Fruit fly (Drosophila melanogaster) whole organism, embryonic: ENCODE data around the gene sdt.

ENCODE experiments used
- Antp ChIP-seq: fragments of 200-800 bp; sonication (Bioruptor generic); optimal IDR thresholded peaks from 3 replicates; lab custom pipeline; 2016; ENCODE audit warnings: missing biosample characterization, missing genetic modification characterization
- Atf-2 ChIP-seq: fragments of 200-800 bp; sonication (Bioruptor generic); optimal IDR thresholded peaks from 2 replicates; lab custom pipeline; 2016; ENCODE audit warnings: missing biosample characterization, missing genetic modification characterization
- Blimp-1 ChIP-seq: fragments of 200-800 bp; sonication (Bioruptor generic); optimal IDR thresholded peaks from 3 replicates; lab custom pipeline; 2018; ENCODE audit warnings: missing biosample characterization, missing genetic modification characterization, mild to moderate bottlenecking, moderate library complexity, missing genetic modification reagents
- CG1024 ChIP-seq: fragments of 200-800 bp; sonication (Bioruptor generic); IDR thresholded peaks from 2 replicates; pipeline ENCODE4 v1.3.6; 2022; ENCODE audit warnings: missing biosample characterization, missing genetic modification characterization
- CG10321 ChIP-seq: fragments of 200-800 bp; sonication (Bioruptor generic); IDR thresholded peaks from 2 replicates; pipeline ENCODE4 v1.3.6; 2022; ENCODE audit warnings: missing biosample characterization, missing genetic modification characterization
- CG10979 ChIP-seq: fragments of 200-800 bp; sonication (Bioruptor generic); optimal IDR thresholded peaks from 2 replicates; lab custom pipeline; 2018; ENCODE audit warnings: missing biosample characterization, mild to moderate bottlenecking, missing genetic modification characterization, moderate library complexity
- CG12391 ChIP-seq: fragments of 200-800 bp; sonication (Bioruptor generic); optimal IDR thresholded peaks from 3 replicates; lab custom pipeline; 2018; ENCODE audit warnings: missing biosample characterization, mild to moderate bottlenecking, missing genetic modification characterization, moderate library complexity
- CG13296 ChIP-seq: fragments of 200-800 bp; sonication (Bioruptor generic); optimal IDR thresholded peaks from 3 replicates; lab custom pipeline; 2018; ENCODE audit warnings: missing biosample characterization, mild to moderate bottlenecking, missing genetic modification characterization
- CG13624 ChIP-seq: fragments of 200-800 bp; sonication (Bioruptor generic); optimal IDR thresholded peaks from 2 replicates; lab custom pipeline; 2016; ENCODE audit warnings: missing biosample characterization, missing genetic modification characterization
- CG15011 ChIP-seq: fragments of 200-800 bp; sonication (Bioruptor generic); optimal IDR thresholded peaks from 3 replicates; lab custom pipeline; 2018; ENCODE audit warnings: missing biosample characterization, mild to moderate bottlenecking, missing genetic modification characterization
- CG15479 ChIP-seq: fragments of 200-800 bp; sonication (Bioruptor generic); optimal IDR thresholded peaks from 3 replicates; lab custom pipeline; 2019; ENCODE audit warnings: missing biosample characterization, mild to moderate bottlenecking, missing genetic modification characterization, moderate library complexity
- CG1603 ChIP-seq: fragments of 200-800 bp; sonication (Bioruptor generic); optimal IDR thresholded peaks from 2 replicates; lab custom pipeline; 2019; ENCODE audit warnings: missing biosample characterization, mild to moderate bottlenecking, missing genetic modification characterization, moderate library complexity
- CG1647 ChIP-seq: fragments of 200-800 bp; sonication (Bioruptor generic); optimal IDR thresholded peaks from 3 replicates; lab custom pipeline; 2016; ENCODE audit warnings: missing biosample characterization, missing genetic modification characterization
- CG18619 ChIP-seq: fragments of 200-800 bp; sonication (Bioruptor generic); optimal IDR thresholded peaks from 3 replicates; lab custom pipeline; 2017; ENCODE audit warnings: missing biosample characterization, mild to moderate bottlenecking, missing genetic modification characterization
- CG30020 ChIP-seq: fragments of 200-800 bp; optimal IDR thresholded peaks from 2 replicates; lab custom pipeline; 2019; ENCODE audit warnings: missing biosample characterization, mild to moderate bottlenecking, missing genetic modification characterization, moderate library complexity
- CG34422 ChIP-seq: fragments of 200-800 bp; sonication (Bioruptor generic); IDR thresholded peaks from 3 replicates; pipeline ENCODE4 v1.3.6; 2022; ENCODE audit warnings: missing biosample characterization, missing genetic modification characterization
- CG4424 ChIP-seq: fragments of 200-800 bp; sonication (Bioruptor generic); optimal IDR thresholded peaks from 3 replicates; lab custom pipeline; 2016; ENCODE audit warnings: missing biosample characterization, missing genetic modification characterization
- CG6254 ChIP-seq: fragments of 200-800 bp; sonication (Bioruptor generic); optimal IDR thresholded peaks from 3 replicates; lab custom pipeline; 2017; ENCODE audit warnings: mild to moderate bottlenecking, missing biosample characterization, missing genetic modification reagents, missing genetic modification characterization
- CG6689 ChIP-seq: fragments of 200-800 bp; sonication (Bioruptor generic); IDR thresholded peaks from 2 replicates; pipeline ENCODE4 v1.3.6; 2022; ENCODE audit warnings: missing biosample characterization, missing genetic modification characterization
- CG7839 ChIP-seq: fragments of 200-800 bp; sonication (Bioruptor generic); optimal IDR thresholded peaks from 3 replicates; lab custom pipeline; 2018; ENCODE audit warnings: missing biosample characterization, mild to moderate bottlenecking, missing genetic modification characterization, moderate library complexity
- CG7928 ChIP-seq: fragments of 200-800 bp; sonication (Bioruptor generic); optimal IDR thresholded peaks from 2 replicates; lab custom pipeline; 2017; ENCODE audit warnings: missing biosample characterization, mild to moderate bottlenecking, missing genetic modification characterization
- CG8478 ChIP-seq: fragments of >200 bp; optimal IDR thresholded peaks from 2 replicates; lab custom pipeline; 2018
- CG8944 ChIP-seq: fragments of 200-800 bp; sonication (Bioruptor generic); optimal IDR thresholded peaks from 3 replicates; lab custom pipeline; 2016; ENCODE audit warnings: missing biosample characterization, missing genetic modification characterization
- CG9215 ChIP-seq: fragments of 200-800 bp; sonication (Bioruptor generic); IDR thresholded peaks from 2 replicates; pipeline ENCODE4 v1.3.6; 2022; ENCODE audit warnings: missing biosample characterization, missing genetic modification characterization
- CTCF ChIP-seq: fragments of 200-800 bp; sonication (Bioruptor generic); optimal IDR thresholded peaks from 2 replicates; lab custom pipeline; 2017; ENCODE audit warnings: missing biosample characterization, mild to moderate bottlenecking, missing genetic modification characterization, moderate library complexity
- D ChIP-seq, 2 experiments: fragments of 200-800 bp in 1 of 2; fragments of >200 bp in 1 of 2; sonication (Bioruptor generic) in 1 of 2; optimal IDR thresholded peaks; 2 replicates in 1 of 2; 3 replicates in 1 of 2; lab custom pipeline; 2017; ENCODE audit warnings: mild to moderate bottlenecking in 1 of 2, missing biosample characterization in 1 of 2, missing genetic modification characterization in 1 of 2, missing genetic modification reagents in 1 of 2
- Dll ChIP-seq: fragments of 200-800 bp; sonication (Bioruptor generic); IDR thresholded peaks from 4 replicates; pipeline ENCODE4 v1.3.6; 2022; ENCODE audit warnings: missing biosample characterization, missing genetic modification characterization; ENCODE audit not compliant: partially characterized antibody
- Ets65A ChIP-seq: fragments of 200-800 bp; sonication (Bioruptor generic); peaks from one replicate; lab custom pipeline; 2016; ENCODE audit warnings: missing biosample characterization, missing genetic modification characterization
- Kr ChIP-seq: fragments of 200-800 bp; sonication (Bioruptor generic); optimal IDR thresholded peaks from 2 replicates; lab custom pipeline; 2017; ENCODE audit warnings: missing biosample characterization, mild to moderate bottlenecking, missing genetic modification characterization
- NfI ChIP-seq: fragments of 200-800 bp; sonication (Bioruptor generic); optimal IDR thresholded peaks from 3 replicates; lab custom pipeline; 2018; ENCODE audit warnings: missing biosample characterization, mild to moderate bottlenecking, missing genetic modification characterization, moderate library complexity
- Xbp1 ChIP-seq: fragments of 200-800 bp; sonication (Bioruptor generic); optimal IDR thresholded peaks from 3 replicates; lab custom pipeline; 2016; ENCODE audit warnings: missing biosample characterization, mild to moderate bottlenecking, missing genetic modification characterization
- al ChIP-seq: fragments of 200-800 bp; sonication (Bioruptor generic); IDR thresholded peaks from 2 replicates; pipeline ENCODE4 v1.3.6; 2022; ENCODE audit warnings: missing biosample characterization, missing genetic modification characterization
- bcd ChIP-seq: fragments of 200-800 bp; sonication (Bioruptor generic); optimal IDR thresholded peaks from 2 replicates; lab custom pipeline; 2017; ENCODE audit warnings: missing biosample characterization, mild to moderate bottlenecking, missing genetic modification characterization
- bsh ChIP-seq, 2 experiments: fragments of 200-800 bp; sonication (Bioruptor generic); optimal IDR thresholded peaks; 2 replicates each; lab custom pipeline; 2017 to 2018; ENCODE audit warnings: mild to moderate bottlenecking in 2 of 2, missing biosample characterization in 2 of 2, missing genetic modification characterization in 2 of 2, moderate library complexity in 1 of 2
- cg ChIP-seq: fragments of 200-800 bp; sonication (Bioruptor generic); optimal IDR thresholded peaks from 3 replicates; lab custom pipeline; 2019; ENCODE audit warnings: missing biosample characterization, mild to moderate bottlenecking, missing genetic modification characterization, moderate library complexity
- chn ChIP-seq: fragments of 200-800 bp; sonication (Bioruptor generic); optimal IDR thresholded peaks from 2 replicates; lab custom pipeline; 2016; ENCODE audit warnings: missing biosample characterization, missing genetic modification characterization
- crol ChIP-seq: fragments of 200-800 bp; sonication (Bioruptor generic); IDR thresholded peaks from 2 replicates; pipeline ENCODE4 v1.3.6; 2022; ENCODE audit warnings: missing biosample characterization, missing genetic modification characterization
- disco-r ChIP-seq: fragments of 200-800 bp; sonication (Bioruptor generic); optimal IDR thresholded peaks from 2 replicates; lab custom pipeline; 2016; ENCODE audit warnings: missing biosample characterization, missing genetic modification characterization
- dm ChIP-seq: fragments of 200-800 bp; sonication (Bioruptor generic); optimal IDR thresholded peaks from 3 replicates; lab custom pipeline; 2016; ENCODE audit warnings: missing biosample characterization, missing genetic modification characterization
- dysf ChIP-seq: fragments of 200-800 bp; sonication (Bioruptor generic); IDR thresholded peaks from 3 replicates; pipeline ENCODE4 v1.3.6; 2022; ENCODE audit warnings: missing biosample characterization, missing genetic modification characterization
- fd64A ChIP-seq: fragments of 200-800 bp; sonication (Bioruptor generic); optimal IDR thresholded peaks from 3 replicates; lab custom pipeline; 2018; ENCODE audit warnings: missing biosample characterization, mild to moderate bottlenecking, missing genetic modification characterization
- gfzf ChIP-seq: fragments of 200-800 bp; sonication (Bioruptor generic); optimal IDR thresholded peaks from 2 replicates; lab custom pipeline; 2016; ENCODE audit warnings: missing biosample characterization, mild to moderate bottlenecking, missing genetic modification characterization, moderate library complexity
- lab ChIP-seq: fragments of 200-800 bp; sonication (Bioruptor generic); optimal IDR thresholded peaks from 3 replicates; lab custom pipeline; 2017; ENCODE audit warnings: missing biosample characterization, missing genetic modification characterization, mild to moderate bottlenecking, moderate library complexity, missing genetic modification reagents
- luna ChIP-seq: fragments of 200-800 bp; sonication (Bioruptor generic); optimal IDR thresholded peaks from 2 replicates; lab custom pipeline; 2016; ENCODE audit warnings: missing biosample characterization, missing genetic modification characterization
- mld ChIP-seq: fragments of 200-800 bp; sonication (Bioruptor generic); IDR thresholded peaks from 3 replicates; pipeline ENCODE4 v1.3.6; 2022; ENCODE audit warnings: missing biosample characterization, missing genetic modification characterization; ENCODE audit not compliant: partially characterized antibody
- nerfin-1 ChIP-seq: fragments of 200-800 bp; sonication (Bioruptor generic); optimal IDR thresholded peaks from 3 replicates; lab custom pipeline; 2019; ENCODE audit warnings: missing biosample characterization, mild to moderate bottlenecking, missing genetic modification characterization, moderate library complexity
- otp ChIP-seq: fragments of 200-800 bp; sonication (Bioruptor generic); IDR thresholded peaks from 3 replicates; pipeline ENCODE4, ENCODE4 v1.3.6; 2022; ENCODE audit warnings: missing biosample characterization, missing genetic modification characterization
- sd ChIP-seq: fragments of 200-800 bp; sonication (Bioruptor generic); optimal IDR thresholded peaks from 3 replicates; lab custom pipeline; 2018; ENCODE audit warnings: missing biosample characterization, mild to moderate bottlenecking, missing genetic modification characterization, moderate library complexity
- slp2 ChIP-seq: fragments of 200-800 bp; sonication (Bioruptor generic); optimal IDR thresholded peaks from 2 replicates; lab custom pipeline; 2016; ENCODE audit warnings: missing biosample characterization, missing genetic modification characterization
- tgo ChIP-seq: fragments of 200-800 bp; sonication (Bioruptor generic); IDR thresholded peaks from 3 replicates; pipeline ENCODE4 v1.3.6; 2022; ENCODE audit warnings: missing biosample characterization, missing genetic modification characterization

The sdt gene

dm6 chrX:8273799-8274484 lies 95.6 kb downstream of the sdt start, which contains the start of gene CG15343:
Gene CG15343, minus strand, starts transcription at chrX:8273806.
- TF ChIP-seq lab (GFP tag; lab: Kevin White, UChicago) (peak; percentile 32), Blimp-1 (GFP tag; lab: Kevin White, UChicago) (peak; percentile 10), CG15011 (no peak), dm (GFP tag; lab: Kevin White, UChicago) (no peak), CG9215 (GFP tag; lab: Robert Waterston, UW) (peak; percentile 34; the same call in 1 of the 2 replicates), dysf (GFP tag; lab: Robert Waterston, UW) (peak; percentile 49; the same call in 1 of the 3 replicates), CG1024 (GFP tag; lab: Robert Waterston, UW) (no peak), CG7928 (GFP tag; lab: Kevin White, UChicago) (no peak), bsh (GFP tag; optimal IDR thresholded peaks at IDR 0.05; lab: Kevin White, UChicago) (peak in 1 of 2 experiments; percentile 4), bcd (GFP tag; lab: Kevin White, UChicago) (peak; percentile 31), slp2 (no peak), Xbp1 (GFP tag; lab: Kevin White, UChicago) (peak; percentile 49), chn (GFP tag; lab: Kevin White, UChicago) (peak; percentile 7), CG1647 (GFP tag; lab: Kevin White, UChicago) (no peak), CG12391 (tag; lab: Kevin White, UChicago) (peak; percentile 5), CG10979 (peak; percentile 4), CG6689 (0 out of 2 replicates have a peak, but pooled peaks have one; percentile 10), CTCF (GFP tag; lab: Kevin White, UChicago) (no peak), CG1603 (tag; lab: Kevin White, UChicago) (peak; percentile 2), Antp (GFP tag; lab: Kevin White, UChicago) (peak; percentile 26), Ets65A (GFP tag; lab: Kevin White, UChicago) (no peak), CG7839 (peak; percentile 43), CG8478 (lab: Kevin White, UChicago) (no peak), Atf-2 (peak; percentile 41), CG13296 (GFP tag; lab: Kevin White, UChicago) (no peak), gfzf (no peak), crol (no peak), D (optimal IDR thresholded peaks at IDR 0.05; lab: Kevin White, UChicago) (no peak), D (GFP tag; optimal IDR thresholded peaks at IDR 0.05; lab: Kevin White, UChicago) (no peak), al (GFP tag; lab: Robert Waterston, UW) (peak; percentile 34; the same call in 1 of the 2 replicates), tgo (GFP tag; lab: Robert Waterston, UW) (0 out of 3 replicates have a peak, but pooled peaks have one; percentile 28), NfI (peak; percentile 1), CG30020 (tag; lab: Kevin White, UChicago) (no peak), nerfin-1 (tag; lab: Kevin White, UChicago) (peak; percentile 71), disco-r (GFP tag; lab: Kevin White, UChicago) (no peak), mld (GFP tag; lab: Robert Waterston, UW) (no peak), CG8944 (no peak), CG13624 (peak; percentile 15), cg (GFP tag; lab: Kevin White, UChicago) (no peak), sd (tag; lab: Kevin White, UChicago) (peak; percentile 71), luna (GFP tag; lab: Kevin White, UChicago) (no peak), Kr (GFP tag; lab: Kevin White, UChicago) (no peak), CG18619 (GFP tag; lab: Kevin White, UChicago) (peak; percentile 32), CG6254 (no peak), CG10321 (GFP tag; lab: Robert Waterston, UW) (no peak), CG15479 (no peak), CG34422 (GFP tag; lab: Robert Waterston, UW) (peak; percentile 51; the same call in 1 of the 3 replicates), fd64A (GFP tag; lab: Kevin White, UChicago) (no peak), otp (GFP tag; lab: Robert Waterston, UW) (no peak), CG4424 (GFP tag; lab: Kevin White, UChicago) (peak; percentile 43), Dll (GFP tag; lab: Robert Waterston, UW) (no peak)
